Fruit fly (Drosophila melanogaster): Measurements from ENCODE around the gene AstC.

dm6 chr2L:11061155-11061554 lies 20.0 kb downstream of the AstC start:
- TF ChIP-seq CG14711 (tag; optimal IDR thresholded peaks at IDR 0.05) (no peak), Clk (GFP tag; optimal IDR thresholded peaks at IDR 0.05) (no peak), CG7045 (GFP tag; optimal IDR thresholded peaks at IDR 0.05) (no peak), tj (GFP tag; optimal IDR thresholded peaks at IDR 0.05) (no peak), kay (GFP tag; ENCODE audit: borderline replicate concordance) (no peak), Mnt (GFP tag; optimal IDR thresholded peaks at IDR 0.05) (no peak), ovo (GFP tag; optimal IDR thresholded peaks at IDR 0.05) (no peak), cic (GFP tag; optimal IDR thresholded peaks at IDR 0.05) (no peak), CG33017 (tag; optimal IDR thresholded peaks at IDR 0.05) (no peak), CG5204 (GFP tag; optimal IDR thresholded peaks at IDR 0.05) (no peak), Hr96 (GFP tag; optimal IDR thresholded peaks at IDR 0.05) (no peak), CG1620 (GFP tag; optimal IDR thresholded peaks at IDR 0.05) (no peak), Crg-1 (GFP tag; optimal IDR thresholded peaks at IDR 0.05) (no peak), CG7101 (tag; optimal IDR thresholded peaks at IDR 0.05) (no peak)

All from whole organism, adult.